Worm (Caenorhabditis elegans) whole organism, young adult: ENCODE data around the gene kin-30.

Experiments used
- K11D2.4 ChIP-seq: fragments of 200-800 bp; sonication (Bioruptor generic); IDR thresholded peaks from 2 replicates; pipeline ENCODE4 v1.3.6; 2022; ENCODE audit warnings: missing genetic modification reagents, missing genetic modification characterization, missing compliant biosample characterization
- ama-1 ChIP-seq, 3 experiments: fragments of 150-350 bp in 1 of 3; sonication (generic microtip) in 2 of 3; optimal IDR thresholded peaks; 2 replicates each; lab custom pipeline; 2014 to 2018; ENCODE audit warnings: missing biosample characterization in 2 of 3, missing genetic modification characterization in 2 of 3, missing genetic modification reagents in 2 of 3
- egl-18 ChIP-seq: fragments of 200-800 bp; sonication (Bioruptor generic); IDR thresholded peaks from 2 replicates; pipeline ENCODE4 v1.3.6; 2022; ENCODE audit warnings: missing genetic modification reagents, missing genetic modification characterization, missing compliant biosample characterization
- ekl-4 ChIP-seq: fragments of 200-800 bp; sonication (Bioruptor generic); IDR thresholded peaks from 2 replicates; pipeline ENCODE4 v1.3.6; 2022; ENCODE audit warnings: missing genetic modification reagents, missing genetic modification characterization, missing compliant biosample characterization
- him-1 ChIP-seq: sonication (generic microtip); optimal IDR thresholded peaks from 2 replicates; lab custom pipeline; 2016; ENCODE audit warnings: missing genotype, missing genetic modification reagents, missing genetic modification characterization, missing compliant biosample characterization
- nhr-90 ChIP-seq: sonication (generic microtip); optimal IDR thresholded peaks from 2 replicates; lab custom pipeline; 2016; ENCODE audit warnings: missing genotype, mild to moderate bottlenecking, missing genetic modification characterization, missing compliant biosample characterization
- sea-2 ChIP-seq: fragments of 200-800 bp; sonication (Bioruptor generic); IDR thresholded peaks from 2 replicates; pipeline ENCODE4 v1.3.6; 2022; ENCODE audit warnings: missing genetic modification characterization, missing compliant biosample characterization
- unc-62 ChIP-seq: fragments of 150-350 bp; optimal IDR thresholded peaks from 2 replicates; lab custom pipeline; 2014; ENCODE audit warnings: missing biosample characterization, missing genetic modification reagents, missing genetic modification characterization

DNA sequence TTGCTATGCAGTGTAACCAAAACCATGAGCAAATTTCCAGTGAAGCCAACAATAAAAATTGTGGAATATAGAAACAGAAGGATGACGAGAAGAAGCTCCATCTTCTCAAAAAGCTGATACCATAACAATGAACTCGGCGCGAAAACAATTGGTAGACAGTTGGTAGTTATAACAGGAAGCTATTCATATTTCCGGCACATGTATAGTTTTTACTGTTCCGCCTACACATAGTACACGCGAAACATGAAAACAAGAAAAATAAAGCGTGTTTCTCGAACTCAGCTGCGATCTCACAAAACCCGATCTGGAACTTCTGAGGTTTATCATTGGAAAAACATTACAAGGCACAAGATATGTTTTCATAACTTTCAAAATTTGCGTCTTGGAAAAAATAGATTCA lies 14.5 kb downstream of the kin-30 start, which contains the start of gene srsx-37:
- TF ChIP-seq ama-1 (optimal IDR thresholded peaks at IDR 0.05; lab: Kevin White, UChicago), result no peak
- no peak for TF ChIP-seq ama-1 (GFP tag; optimal IDR thresholded peaks at IDR 0.05; lab: Kevin White, UChicago)
- no peak for TF ChIP-seq nhr-90 (tag; lab: Kevin White, UChicago)
- no peak for TF ChIP-seq unc-62
- no peak for TF ChIP-seq K11D2.4 (GFP tag; lab: Robert Waterston, UW)
- TF ChIP-seq ekl-4, result no peak
- no peak for TF ChIP-seq egl-18
- no peak for TF ChIP-seq him-1 (tag; lab: Kevin White, UChicago)
- no peak for TF ChIP-seq sea-2
